Worm (Caenorhabditis elegans) whole organism, L3 larva: ENCODE measurements around the gene spe-36.

Experiments used
- aly-2 ChIP-seq: fragments of 150-350 bp; optimal IDR thresholded peaks from 2 replicates; lab custom pipeline; 2014; ENCODE audit warnings: missing biosample characterization, missing genetic modification characterization
- egl-5 ChIP-seq: fragments of 150-350 bp; optimal IDR thresholded peaks from 2 replicates; lab custom pipeline; 2017; ENCODE audit warnings: missing biosample characterization, missing genetic modification reagents, missing genetic modification characterization, inconsistent platforms
- elt-2 ChIP-seq: sonication (generic microtip); optimal IDR thresholded peaks from 2 replicates; lab custom pipeline; 2016; ENCODE audit warnings: missing genetic modification reagents, mild to moderate bottlenecking, missing genetic modification characterization, missing compliant biosample characterization
- fkh-10 ChIP-seq: sonication (generic microtip); optimal IDR thresholded peaks from 2 replicates; lab custom pipeline; 2017; ENCODE audit warnings: missing biosample characterization, missing genetic modification reagents, missing genetic modification characterization
- fkh-2 ChIP-seq: fragments of 150-350 bp; optimal IDR thresholded peaks from 2 replicates; lab custom pipeline; 2014; ENCODE audit warnings: missing biosample characterization, missing genetic modification reagents, missing genetic modification characterization
- jun-1 ChIP-seq: fragments of 150-350 bp; optimal IDR thresholded peaks from 2 replicates; lab custom pipeline; 2014; ENCODE audit warnings: missing biosample characterization, missing genetic modification reagents, missing genetic modification characterization
- lin-15B ChIP-seq: fragments of 150-350 bp; optimal IDR thresholded peaks from 2 replicates; lab custom pipeline; 2014; ENCODE audit warnings: missing biosample characterization, missing genetic modification characterization
- mdl-1 ChIP-seq: fragments of 150-350 bp; optimal IDR thresholded peaks from 2 replicates; lab custom pipeline; 2014; ENCODE audit warnings: missing biosample characterization, missing genetic modification characterization
- nhr-12 ChIP-seq: fragments of 150-350 bp; optimal IDR thresholded peaks from 2 replicates; lab custom pipeline; 2014; ENCODE audit warnings: missing biosample characterization, missing genetic modification characterization
- nhr-25 ChIP-seq: sonication (generic microtip); optimal IDR thresholded peaks from 2 replicates; lab custom pipeline; 2017; ENCODE audit warnings: missing biosample characterization, missing genetic modification characterization
- nhr-43 ChIP-seq: sonication (generic microtip); optimal IDR thresholded peaks from 2 replicates; lab custom pipeline; 2016; ENCODE audit warnings: mild to moderate bottlenecking, missing genetic modification characterization, missing compliant biosample characterization; ENCODE audit not compliant: poor library complexity, severe bottlenecking
- zag-1 ChIP-seq: fragments of 150-350 bp; optimal IDR thresholded peaks from 2 replicates; lab custom pipeline; 2014; ENCODE audit warnings: missing biosample characterization, missing genetic modification characterization

DNA sequence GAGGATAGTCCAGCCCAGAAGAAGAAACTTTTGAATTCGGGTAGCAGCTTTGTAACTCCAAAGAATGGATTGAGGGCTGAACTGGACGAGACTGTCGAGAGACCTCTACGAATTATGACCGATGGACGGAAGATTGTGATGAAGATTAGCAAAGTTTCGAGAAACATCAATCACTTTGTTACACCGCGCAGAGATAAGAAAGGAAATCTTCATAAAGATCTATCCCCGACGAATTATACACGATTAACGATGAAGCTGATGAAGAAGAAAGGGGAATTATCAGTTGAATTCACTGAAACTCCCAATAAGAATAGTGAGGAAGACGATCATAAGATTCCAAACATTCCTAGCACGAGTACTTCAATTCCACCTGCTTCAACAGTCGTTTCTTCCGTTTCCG, 7.7 kb upstream of the spe-36 start:
- TF ChIP-seq nhr-25 (tag; lab: Kevin White, UChicago) (no peak), elt-2 (tag; lab: Kevin White, UChicago) (no peak), nhr-43 (tag; lab: Kevin White, UChicago) (no peak), egl-5 (no peak), nhr-12 (tag; lab: Kevin White, UChicago) (no peak), jun-1 (tag; lab: Kevin White, UChicago) (no peak), zag-1 (no peak), lin-15B (tag; lab: Kevin White, UChicago) (no peak), mdl-1 (tag; lab: Kevin White, UChicago) (no peak), fkh-10 (GFP tag; lab: Kevin White, UChicago) (no peak), aly-2 (no peak), fkh-2 (no peak)
